Fruit fly (Drosophila melanogaster): ENCODE measurements around the gene CG3598.

The CG3598 gene

dm6 chrX:2938556-2938955, 1.7 kb downstream of the CG3598 start, which contains the start of gene CG14420:
Gene CG14420 (plus strand): TSS chrX:2938856.
- no peak for TF ChIP-seq dmrt93B (GFP tag; optimal IDR thresholded peaks at IDR 0.05)
- TF ChIP-seq Abd-B (GFP tag; optimal IDR thresholded peaks at IDR 0.05), result no peak
- no peak for TF ChIP-seq Hnf4 (GFP tag; optimal IDR thresholded peaks at IDR 0.05)
- no peak for TF ChIP-seq OdsH (GFP tag; optimal IDR thresholded peaks at IDR 0.05)
- no peak for TF ChIP-seq Sp1 (GFP tag; optimal IDR thresholded peaks at IDR 0.05)
- no peak for TF ChIP-seq Dfd (GFP tag; optimal IDR thresholded peaks at IDR 0.05)
- TF ChIP-seq sv (GFP tag; optimal IDR thresholded peaks at IDR 0.05), result no peak
- no peak for TF ChIP-seq foxo (GFP tag; optimal IDR thresholded peaks at IDR 0.05)
- no peak for TF ChIP-seq dl (GFP tag; optimal IDR thresholded peaks at IDR 0.05; ENCODE audit: insufficient read depth in 1 of 2, partially characterized antibody in 2 of 2)
- TF ChIP-seq CG32264 (GFP tag; optimal IDR thresholded peaks at IDR 0.05), result no peak
- no peak for TF ChIP-seq Vsx2 (GFP tag; optimal IDR thresholded peaks at IDR 0.05; ENCODE audit: partially characterized antibody)
- TF ChIP-seq pan (optimal IDR thresholded peaks at IDR 0.05), result no peak
- no peak for TF ChIP-seq HLH106 (tag; optimal IDR thresholded peaks at IDR 0.05)
- no peak for TF ChIP-seq Jra (GFP tag; optimal IDR thresholded peaks at IDR 0.05)
- TF ChIP-seq jim (GFP tag; optimal IDR thresholded peaks at IDR 0.05), result no peak

dm6 chrX:2941108-2941507, 4.3 kb downstream of the CG3598 start, which contains the start of gene CG14421:
Gene CG14421 (plus strand): TSS chrX:2941408.
- TF ChIP-seq h (GFP tag; optimal IDR thresholded peaks at IDR 0.05), result no peak
- no peak for TF ChIP-seq Abd-B (GFP tag; optimal IDR thresholded peaks at IDR 0.05)
- TF ChIP-seq dsf (GFP tag; optimal IDR thresholded peaks at IDR 0.05; ENCODE audit: borderline replicate concordance), result no peak
- no peak for TF ChIP-seq jim (GFP tag; optimal IDR thresholded peaks at IDR 0.05)

dm6 chrX:2943086-2943485, 6.3 kb downstream of the CG3598 start, which contains the start of gene CG14422:
Gene CG14422 (plus strand): TSS chrX:2943386.
- TF ChIP-seq h (GFP tag; optimal IDR thresholded peaks at IDR 0.05) (no peak), fru (GFP tag; optimal IDR thresholded peaks at IDR 0.05) (no peak), foxo (GFP tag; optimal IDR thresholded peaks at IDR 0.05) (no peak), CrebA (GFP tag; optimal IDR thresholded peaks at IDR 0.05; ENCODE audit: borderline replicate concordance) (no peak), tai (GFP tag; optimal IDR thresholded peaks at IDR 0.05) (no peak), dl (GFP tag; optimal IDR thresholded peaks at IDR 0.05; ENCODE audit: insufficient read depth in 1 of 2, partially characterized antibody in 2 of 2) (no peak), pan (optimal IDR thresholded peaks at IDR 0.05) (no peak), Myc (optimal IDR thresholded peaks at IDR 0.05) (no peak), Hr83 (GFP tag; optimal IDR thresholded peaks at IDR 0.05; ENCODE audit: poor library complexity, severe bottlenecking) (no peak), CG32264 (GFP tag; optimal IDR thresholded peaks at IDR 0.05) (no peak), GATAd (GFP tag; optimal IDR thresholded peaks at IDR 0.05) (no peak), Rel (GFP tag; optimal IDR thresholded peaks at IDR 0.05) (no peak), Rel (tag; optimal IDR thresholded peaks at IDR 0.05) (no peak), woc (GFP tag; optimal IDR thresholded peaks at IDR 0.05) (no peak)

dm6 chrX:2945103-2945502, 8.3 kb downstream of the CG3598 start, which contains the start of gene CG14423:
Gene CG14423 (plus strand): TSS chrX:2945403.
- TF ChIP-seq h (GFP tag; optimal IDR thresholded peaks at IDR 0.05), result no peak

dm6 chrX:2946794-2947193, 10.0 kb downstream of the CG3598 start, which contains the start of gene CG17959:
Gene CG17959 (plus strand): TSS chrX:2947094.
- TF ChIP-seq dl (GFP tag; optimal IDR thresholded peaks at IDR 0.05; ENCODE audit: insufficient read depth in 1 of 2, partially characterized antibody in 2 of 2), result no peak
- TF ChIP-seq h (GFP tag; optimal IDR thresholded peaks at IDR 0.05), result no peak
- TF ChIP-seq Dfd (GFP tag; optimal IDR thresholded peaks at IDR 0.05), result no peak
- TF ChIP-seq Rel (GFP tag; optimal IDR thresholded peaks at IDR 0.05), result no peak
- no peak for TF ChIP-seq Rel (tag; optimal IDR thresholded peaks at IDR 0.05)
- no peak for TF ChIP-seq foxo (GFP tag; optimal IDR thresholded peaks at IDR 0.05)
- TF ChIP-seq lola (GFP tag; optimal IDR thresholded peaks at IDR 0.05), result no peak
- TF ChIP-seq Dif (GFP tag; optimal IDR thresholded peaks at IDR 0.05; ENCODE audit: partially characterized antibody), result no peak
- no peak for TF ChIP-seq CG32264 (GFP tag; optimal IDR thresholded peaks at IDR 0.05)

- TF ChIP-seq ey (GFP tag; optimal IDR thresholded peaks at IDR 0.05), result no peak
- TF ChIP-seq HLH106 (tag; optimal IDR thresholded peaks at IDR 0.05), result peak; percentile 18
- peak in 1 of 2 experiments; percentile 11 for TF ChIP-seq foxo (GFP tag; optimal IDR thresholded peaks at IDR 0.05)
- no peak for TF ChIP-seq Abd-B (GFP tag; optimal IDR thresholded peaks at IDR 0.05)
- TF ChIP-seq lola (GFP tag; optimal IDR thresholded peaks at IDR 0.05), result no peak
- TF ChIP-seq usp (GFP tag; optimal IDR thresholded peaks at IDR 0.05), result no peak
- TF ChIP-seq sage (GFP tag; optimal IDR thresholded peaks at IDR 0.05), result no peak
- TF ChIP-seq Dfd (GFP tag; optimal IDR thresholded peaks at IDR 0.05), result no peak
- peak; percentile 86 for TF ChIP-seq CrebA (GFP tag; optimal IDR thresholded peaks at IDR 0.05; ENCODE audit: borderline replicate concordance)
- no peak for TF ChIP-seq br (GFP tag; optimal IDR thresholded peaks at IDR 0.05)
- TF ChIP-seq Mio (GFP tag; optimal IDR thresholded peaks at IDR 0.05), result no peak
- peak; percentile 20 for TF ChIP-seq brk (GFP tag; optimal IDR thresholded peaks at IDR 0.05)
- no peak for TF ChIP-seq woc (GFP tag; optimal IDR thresholded peaks at IDR 0.05)
- TF ChIP-seq pan (optimal IDR thresholded peaks at IDR 0.05), result no peak
- TF ChIP-seq Hr83 (GFP tag; optimal IDR thresholded peaks at IDR 0.05; ENCODE audit: poor library complexity, severe bottlenecking), result no peak
- no peak for TF ChIP-seq CG32264 (GFP tag; optimal IDR thresholded peaks at IDR 0.05)
- no peak for TF ChIP-seq tai (GFP tag; optimal IDR thresholded peaks at IDR 0.05)
- TF ChIP-seq Hr78 (GFP tag; optimal IDR thresholded peaks at IDR 0.05), result no peak
- no peak for TF ChIP-seq OdsH (GFP tag; optimal IDR thresholded peaks at IDR 0.05)
- peak; percentile 53 for TF ChIP-seq rgr (GFP tag; optimal IDR thresholded peaks at IDR 0.05)
- TF ChIP-seq sv (GFP tag; optimal IDR thresholded peaks at IDR 0.05), result no peak
- TF ChIP-seq Hnf4 (GFP tag; optimal IDR thresholded peaks at IDR 0.05), result peak; percentile 96
- TF ChIP-seq Vsx2 (GFP tag; optimal IDR thresholded peaks at IDR 0.05; ENCODE audit: partially characterized antibody), result no peak
- peak; percentile 38 for TF ChIP-seq Myc (optimal IDR thresholded peaks at IDR 0.05)
Measured at dm6 chrX:2947545-2948072, 10.8 kb downstream of the CG3598 start, which contains the start of gene CG3603. Gene CG3603 (plus strand): TSS chrX:2948034.

All from whole organism, wandering third instar larva.